Worm (Caenorhabditis elegans) whole organism, L4 larva: ENCODE data around the gene nhr-11.

Source experiments
- ctbp-1 ChIP-seq: fragments of 200-800 bp; sonication (Bioruptor generic); IDR thresholded peaks from 2 replicates; pipeline ENCODE4 v1.3.6; 2022; ENCODE audit warnings: missing genetic modification reagents, missing genetic modification characterization, missing compliant biosample characterization
- daf-12 ChIP-seq: fragments of 150-350 bp; optimal IDR thresholded peaks from 2 replicates; lab custom pipeline; 2014; ENCODE audit warnings: missing biosample characterization, missing genetic modification reagents, missing genetic modification characterization
- hlh-30 ChIP-seq: sonication (generic microtip); optimal IDR thresholded peaks from 2 replicates; lab custom pipeline; 2017; ENCODE audit warnings: antibody characterized with exemption, mild to moderate bottlenecking, missing genetic modification characterization, missing compliant biosample characterization; ENCODE audit not compliant: insufficient read depth
- hmg-1.1 ChIP-seq: fragments of 200-800 bp; sonication (Bioruptor generic); IDR thresholded peaks from 2 replicates; pipeline ENCODE4 v1.3.6; 2022; ENCODE audit warnings: missing genetic modification reagents, missing genetic modification characterization, missing compliant biosample characterization
- lin-38 ChIP-seq: fragments of 200-800 bp; sonication (Bioruptor generic); IDR thresholded peaks from 2 replicates; pipeline ENCODE4 v1.3.6; 2022; ENCODE audit warnings: missing genetic modification reagents, missing genetic modification characterization, missing compliant biosample characterization
- lir-3 ChIP-seq: sonication (generic microtip); optimal IDR thresholded peaks from 2 replicates; lab custom pipeline; 2016; ENCODE audit warnings: mild to moderate bottlenecking, missing genetic modification characterization, missing compliant biosample characterization
- lsy-2 ChIP-seq, 2 experiments: fragments of 150-350 bp in 1 of 2; sonication (generic microtip) in 1 of 2; optimal IDR thresholded peaks; 2 replicates each; lab custom pipeline; 2014 to 2017; ENCODE audit warnings: missing biosample characterization in 2 of 2, missing genetic modification characterization in 2 of 2
- nhr-42 ChIP-seq: fragments of 200-800 bp; sonication (Bioruptor generic); IDR thresholded peaks from 2 replicates; pipeline ENCODE4 v1.3.6; 2022; ENCODE audit warnings: missing genetic modification characterization, missing compliant biosample characterization
- snpc-4 ChIP-seq: fragments of 150-350 bp; optimal IDR thresholded peaks from 2 replicates; lab custom pipeline; 2014; ENCODE audit warnings: missing biosample characterization, missing genetic modification characterization
- tra-1 ChIP-seq: fragments of 200-800 bp; sonication (Bioruptor generic); IDR thresholded peaks from 2 replicates; pipeline ENCODE4 v1.3.6; 2022; ENCODE audit warnings: missing genetic modification reagents, missing genetic modification characterization, missing compliant biosample characterization
- ztf-11 ChIP-seq: fragments of 150-350 bp; optimal IDR thresholded peaks from 2 replicates; lab custom pipeline; 2014; ENCODE audit warnings: missing biosample characterization, missing genetic modification characterization

DNA sequence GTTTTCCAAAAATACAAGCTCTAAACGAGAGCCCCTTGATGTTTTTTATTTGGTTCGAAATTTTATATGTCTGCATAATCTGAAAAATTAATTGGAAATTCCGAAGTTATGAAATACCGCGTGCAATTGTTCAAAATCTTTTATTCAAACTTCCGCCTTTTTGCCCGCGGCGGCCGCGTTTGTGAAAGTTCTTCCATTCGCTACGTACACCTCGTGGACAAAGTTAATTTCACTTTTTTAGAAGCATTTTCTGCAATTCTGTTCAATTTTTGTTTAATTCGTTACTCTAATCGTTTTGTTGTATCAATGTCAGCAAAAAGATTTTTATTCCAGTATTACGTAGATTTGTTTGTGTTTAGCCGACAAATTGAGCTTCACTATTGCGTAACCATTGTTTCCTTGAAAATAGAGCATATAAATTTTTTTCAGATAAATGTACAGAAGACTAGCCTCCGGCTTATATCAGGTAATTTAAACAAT is 4.5 kb downstream of the nhr-11 start, which contains the start of gene mppb-1:
- TF ChIP-seq lin-38 (GFP tag; lab: Robert Waterston, UW), result peak; percentile 71
- no peak for TF ChIP-seq snpc-4 (tag; lab: Kevin White, UChicago)
- peak; percentile 63 for TF ChIP-seq hlh-30 (tag; lab: Kevin White, UChicago)
- 0 out of 2 replicates have a peak, but pooled peaks have one; percentile 34 for TF ChIP-seq ctbp-1 (GFP tag; lab: Robert Waterston, UW)
- TF ChIP-seq ztf-11 (tag; lab: Kevin White, UChicago), result no peak
- peak; percentile 72 for TF ChIP-seq hmg-1.1 (GFP tag; lab: Robert Waterston, UW)
- TF ChIP-seq lsy-2 (tag; optimal IDR thresholded peaks at IDR 0.05; lab: Kevin White, UChicago), result peak in 1 of 2 experiments; percentile 87
- no peak for TF ChIP-seq daf-12 (tag; lab: Kevin White, UChicago)
- TF ChIP-seq tra-1, result 0 out of 2 replicates have a peak, but pooled peaks have one; percentile 53
- no peak for TF ChIP-seq lir-3 (tag; lab: Kevin White, UChicago)
- 0 out of 2 replicates have a peak, but pooled peaks have one; percentile 34 for TF ChIP-seq nhr-42 (GFP tag; lab: Robert Waterston, UW)
